Worm (Caenorhabditis elegans) whole organism, L1 larva: ENCODE measurements around the gene vps-11.
A peak's percentile ranks its signal among the peaks of the same experiment; 100 is the strongest.

Source experiments
- C16A3.4 ChIP-seq: fragments of 150-350 bp; optimal IDR thresholded peaks from 2 replicates; lab custom pipeline; 2014; ENCODE audit warnings: missing biosample characterization, missing genetic modification characterization
- C34B4.2 ChIP-seq: sonication (generic microtip); optimal IDR thresholded peaks from 2 replicates; lab custom pipeline; 2017; ENCODE audit warnings: mild to moderate bottlenecking, missing genetic modification characterization, missing compliant biosample characterization
- F16B12.6 ChIP-seq: fragments of 150-350 bp; optimal IDR thresholded peaks from 2 replicates; lab custom pipeline; 2014; ENCODE audit warnings: missing biosample characterization, missing genetic modification characterization
- ama-1 ChIP-seq: fragments of 150-350 bp; optimal IDR thresholded peaks from 2 replicates; lab custom pipeline; 2014
- ceh-82 ChIP-seq, 3 experiments: fragments of 150-350 bp in 1 of 3; sonication (generic microtip) in 2 of 3; optimal IDR thresholded peaks; 2 replicates each; lab custom pipeline; 2014 to 2017; ENCODE audit warnings: missing biosample characterization in 3 of 3, missing genetic modification characterization in 3 of 3
- ces-1 ChIP-seq: fragments of 150-350 bp; optimal IDR thresholded peaks from 2 replicates; lab custom pipeline; 2014; ENCODE audit warnings: missing biosample characterization, missing genetic modification reagents, missing genetic modification characterization
- egl-13 ChIP-seq: sonication (generic microtip); optimal IDR thresholded peaks from 2 replicates; lab custom pipeline; 2016; ENCODE audit warnings: missing genotype, missing genetic modification reagents, missing genetic modification characterization, missing compliant biosample characterization
- egl-27 ChIP-seq, 2 experiments: fragments of 150-350 bp in 1 of 2; sonication (generic microtip); optimal IDR thresholded peaks; 3 replicates each; lab custom pipeline; 2017 to 2018; ENCODE audit warnings: missing biosample characterization in 2 of 2, missing genetic modification characterization in 2 of 2, missing genetic modification reagents in 2 of 2
- elt-3 ChIP-seq, 6 experiments: fragments of 150-350 bp in 1 of 6; sonication (generic microtip); optimal IDR thresholded peaks; 2 replicates each; lab custom pipeline; 2017 to 2018; ENCODE audit warnings: missing biosample characterization in 6 of 6, missing genetic modification characterization in 6 of 6, inconsistent platforms in 1 of 6
- fos-1 ChIP-seq: fragments of 150-350 bp; optimal IDR thresholded peaks from 2 replicates; lab custom pipeline; 2014; ENCODE audit warnings: missing biosample characterization, missing genetic modification characterization
- grh-1 ChIP-seq: fragments of 200-800 bp; sonication (Bioruptor generic); IDR thresholded peaks from 2 replicates; pipeline ENCODE4 v1.3.6; 2022; ENCODE audit warnings: missing genetic modification reagents, missing genetic modification characterization, missing compliant biosample characterization
- hpl-2 ChIP-seq: fragments of 150-350 bp; optimal IDR thresholded peaks from 2 replicates; lab custom pipeline; 2014; ENCODE audit warnings: missing biosample characterization, missing genetic modification reagents, missing genetic modification characterization
- irx-1 ChIP-seq: sonication (generic microtip); optimal IDR thresholded peaks from 2 replicates; lab custom pipeline; 2016; ENCODE audit warnings: missing genetic modification characterization, missing compliant biosample characterization
- jun-1 ChIP-seq: fragments of 150-350 bp; optimal IDR thresholded peaks from 2 replicates; lab custom pipeline; 2014; ENCODE audit warnings: missing biosample characterization, missing genetic modification reagents, missing genetic modification characterization
- lin-14 ChIP-seq: fragments of 200-800 bp; sonication (Bioruptor generic); optimal IDR thresholded peaks from 2 replicates; lab custom pipeline; 2018; ENCODE audit warnings: mild to moderate bottlenecking, missing genetic modification characterization, moderate library complexity, missing compliant biosample characterization
- lin-35 ChIP-seq, 2 experiments: fragments of 150-350 bp; optimal IDR thresholded peaks; 2 replicates each; lab custom pipeline; 2014; ENCODE audit warnings: missing biosample characterization in 2 of 2, missing genetic modification characterization in 2 of 2, missing genetic modification reagents in 2 of 2
- lin-39 ChIP-seq: fragments of 150-350 bp; optimal IDR thresholded peaks from 2 replicates; lab custom pipeline; 2014; ENCODE audit warnings: missing biosample characterization, missing genetic modification reagents, missing genetic modification characterization
- mab-9 ChIP-seq: fragments of 200-800 bp; sonication (Bioruptor generic); IDR thresholded peaks from 2 replicates; pipeline ENCODE4 v1.3.6; 2022; ENCODE audit warnings: missing genetic modification reagents, missing genetic modification characterization, missing compliant biosample characterization
- mdl-1 ChIP-seq, 2 experiments: fragments of 150-350 bp; optimal IDR thresholded peaks; 2 replicates each; lab custom pipeline; 2014 to 2017; ENCODE audit warnings: missing biosample characterization in 2 of 2, missing genetic modification characterization in 2 of 2, inconsistent platforms in 1 of 2
- mef-2 ChIP-seq: fragments of 150-350 bp; optimal IDR thresholded peaks from 2 replicates; lab custom pipeline; 2014; ENCODE audit warnings: missing biosample characterization, missing genetic modification characterization
- nhr-28 ChIP-seq: fragments of 150-350 bp; optimal IDR thresholded peaks from 2 replicates; lab custom pipeline; 2014; ENCODE audit warnings: missing biosample characterization, missing genetic modification characterization
- nhr-71 ChIP-seq: sonication (generic microtip); optimal IDR thresholded peaks from 2 replicates; lab custom pipeline; 2016; ENCODE audit warnings: mild to moderate bottlenecking, missing genetic modification characterization, moderate library complexity, missing compliant biosample characterization
- nhr-76 ChIP-seq: sonication (generic microtip); optimal IDR thresholded peaks from 2 replicates; lab custom pipeline; 2017; ENCODE audit warnings: missing biosample characterization, missing genetic modification characterization
- nhr-85 ChIP-seq: sonication (generic microtip); peaks from one replicate; lab custom pipeline; 2016; ENCODE audit warnings: missing genetic modification characterization, inconsistent platforms, missing compliant biosample characterization
- nhr-90 ChIP-seq: sonication (generic microtip); optimal IDR thresholded peaks from 2 replicates; lab custom pipeline; 2016; ENCODE audit warnings: mild to moderate bottlenecking, missing genetic modification characterization, missing compliant biosample characterization; ENCODE audit not compliant: poor library complexity
- pag-3 ChIP-seq: sonication (generic microtip); optimal IDR thresholded peaks from 2 replicates; lab custom pipeline; 2017; ENCODE audit warnings: missing genetic modification characterization, mild to moderate bottlenecking, missing compliant biosample characterization, antibody characterized with exemption, borderline replicate concordance; ENCODE audit not compliant: insufficient read depth
- pqm-1 ChIP-seq: sonication (generic microtip); optimal IDR thresholded peaks from 3 replicates; lab custom pipeline; 2017; ENCODE audit warnings: missing biosample characterization, missing genetic modification characterization
- rnt-1 ChIP-seq: sonication (generic microtip); optimal IDR thresholded peaks from 2 replicates; lab custom pipeline; 2016; ENCODE audit warnings: mild to moderate bottlenecking, missing genetic modification characterization, moderate library complexity, missing compliant biosample characterization
- skn-1 ChIP-seq: fragments of 150-350 bp; optimal IDR thresholded peaks from 2 replicates; lab custom pipeline; 2014; ENCODE audit warnings: missing biosample characterization, missing genetic modification characterization
- sup-37 ChIP-seq: fragments of 200-800 bp; sonication (Bioruptor generic); optimal IDR thresholded peaks from 2 replicates; lab custom pipeline; 2018; ENCODE audit warnings: mild to moderate bottlenecking, missing genetic modification characterization, missing compliant biosample characterization
- swsn-7 ChIP-seq: sonication (generic microtip); optimal IDR thresholded peaks from 2 replicates; lab custom pipeline; 2016; ENCODE audit warnings: missing genetic modification characterization, missing compliant biosample characterization
- tlp-1 ChIP-seq: fragments of 150-350 bp; optimal IDR thresholded peaks from 2 replicates; lab custom pipeline; 2014; ENCODE audit warnings: missing biosample characterization, missing genetic modification characterization
- xbp-1 ChIP-seq: sonication (generic microtip); optimal IDR thresholded peaks from 2 replicates; lab custom pipeline; 2016; ENCODE audit warnings: missing genetic modification characterization, missing compliant biosample characterization
- zag-1 ChIP-seq: fragments of 150-350 bp; optimal IDR thresholded peaks from 2 replicates; lab custom pipeline; 2014; ENCODE audit warnings: missing biosample characterization, missing genetic modification characterization

vps-11 gene

ce11 chrII:10798429-10798893 is 5.2 kb upstream of the vps-11 start, which contains the start of gene npp-19 (continued):
- TF ChIP-seq irx-1 (no peak), nhr-71 (tag; lab: Kevin White, UChicago) (peak; percentile 76)

DNA sequence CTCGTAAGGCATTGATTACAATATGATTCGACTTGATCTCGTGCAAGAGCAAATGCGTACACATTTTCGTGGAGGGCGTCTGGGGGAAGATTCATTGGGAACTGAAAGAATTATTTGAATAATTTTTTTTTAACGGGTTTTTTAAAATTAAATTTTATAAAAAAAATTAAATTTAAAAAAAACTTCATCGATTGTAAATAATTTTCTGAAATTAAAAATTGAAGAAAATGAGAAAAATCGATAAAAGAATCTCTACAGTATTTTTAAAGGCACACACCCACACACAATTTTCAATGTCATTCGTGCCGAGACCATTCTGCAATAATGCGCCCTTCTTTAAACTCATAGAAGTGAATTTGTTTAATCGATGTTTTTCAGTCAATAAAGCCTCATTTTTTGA is 2.9 kb upstream of the vps-11 start, which contains the start of gene set-14:
set-14 (minus strand) TSS at position 101 of the 400 bp plus-strand sequence.
- TF ChIP-seq lin-39 (tag; lab: Kevin White, UChicago) = no peak
- no peak for TF ChIP-seq mef-2 (tag; lab: Kevin White, UChicago)
- TF ChIP-seq swsn-7 (tag; lab: Kevin White, UChicago) = no peak
- no peak for TF ChIP-seq nhr-76 (tag; lab: Kevin White, UChicago)
- TF ChIP-seq nhr-28 = no peak
- no peak for TF ChIP-seq mab-9 (GFP tag; lab: Robert Waterston, UW)
- TF ChIP-seq tlp-1 (tag; lab: Kevin White, UChicago) = no peak
- TF ChIP-seq egl-27 (tag; optimal IDR thresholded peaks at IDR 0.05; lab: Kevin White, UChicago) = no peak
- no peak for TF ChIP-seq elt-3 (tag; optimal IDR thresholded peaks at IDR 0.05; lab: Kevin White, UChicago)
- no peak for TF ChIP-seq pqm-1
- TF ChIP-seq hpl-2 = no peak
- no peak for TF ChIP-seq egl-13
- TF ChIP-seq fos-1 (tag; lab: Kevin White, UChicago) = no peak
- no peak for TF ChIP-seq ces-1 (GFP tag; lab: Kevin White, UChicago)
- TF ChIP-seq grh-1 = no peak
- no peak for TF ChIP-seq lin-14 (GFP tag; lab: Kevin White, UChicago)
- no peak for TF ChIP-seq jun-1 (tag; lab: Kevin White, UChicago)
- TF ChIP-seq xbp-1 (tag; lab: Kevin White, UChicago) = no peak

ce11 chrII:10792611-10793010 is 682 bp downstream of the vps-11 start:
- TF ChIP-seq pqm-1 (no peak), ceh-82 (tag; optimal IDR thresholded peaks at IDR 0.05; lab: Kevin White, UChicago) (no peak), rnt-1 (tag; lab: Kevin White, UChicago) (no peak), ama-1 (lab: Kevin White, UChicago) (no peak), sup-37 (no peak), fos-1 (tag; lab: Kevin White, UChicago) (no peak)

DNA sequence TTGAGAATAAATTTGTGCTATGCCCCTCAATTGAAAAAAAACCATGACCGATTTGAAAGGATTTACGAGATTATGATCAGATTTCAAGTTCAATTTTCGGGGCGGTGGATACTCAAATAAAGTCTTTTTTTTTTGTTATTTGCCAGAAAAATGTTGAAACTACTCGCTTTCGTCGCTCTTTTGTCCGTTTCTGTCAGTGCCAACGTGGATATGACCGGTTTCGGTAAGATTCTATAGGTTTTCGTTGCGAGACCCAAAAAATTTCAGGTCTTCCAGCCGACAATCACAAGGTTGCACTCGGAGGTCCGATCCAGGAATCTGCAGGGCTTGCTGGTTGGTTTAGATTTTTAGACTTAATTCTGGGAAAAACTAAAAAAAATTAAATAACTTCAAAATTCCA is 6.1 kb downstream of the vps-11 start, which contains the start of gene tag-209:
tag-209 (plus strand) TSS at position 73 of the 400 bp plus-strand sequence.
- TF ChIP-seq egl-27 (tag; optimal IDR thresholded peaks at IDR 0.05; lab: Kevin White, UChicago) (no peak), pag-3 (no peak), F16B12.6 (tag; lab: Kevin White, UChicago) (no peak), C16A3.4 (tag; lab: Kevin White, UChicago) (no peak), egl-13 (no peak), rnt-1 (tag; lab: Kevin White, UChicago) (no peak), zag-1 (no peak), nhr-90 (tag; lab: Kevin White, UChicago) (no peak), lin-35 (GFP tag; optimal IDR thresholded peaks at IDR 0.05; lab: Kevin White, UChicago) (no peak), nhr-85 (no peak), mab-9 (GFP tag; lab: Robert Waterston, UW) (no peak), skn-1 (tag; lab: Kevin White, UChicago) (no peak), pqm-1 (no peak), grh-1 (no peak), C34B4.2 (tag; lab: Kevin White, UChicago) (no peak), lin-14 (GFP tag; lab: Kevin White, UChicago) (no peak), irx-1 (no peak), mdl-1 (tag; optimal IDR thresholded peaks at IDR 0.05; lab: Kevin White, UChicago) (no peak), lin-39 (tag; lab: Kevin White, UChicago) (no peak)
